Worm (Caenorhabditis elegans): Measurements from ENCODE around the gene sdc-1.

Gene sdc-1

ce11 chrX:16321327-16321726 lies 45.8 kb downstream of the sdc-1 start:
- peak; percentile 85 for TF ChIP-seq hlh-1 (tag; optimal IDR thresholded peaks at IDR 0.05)
- TF ChIP-seq ham-2 (GFP tag; optimal IDR thresholded peaks at IDR 0.05): no peak

ce11 chrX:16321864-16322263 lies 46.3 kb downstream of the sdc-1 start:
- TF ChIP-seq ces-1 (GFP tag; optimal IDR thresholded peaks at IDR 0.05) (peak; percentile 45), ceh-39 (tag; optimal IDR thresholded peaks at IDR 0.05) (no peak), lin-13 (tag; optimal IDR thresholded peaks at IDR 0.05) (no peak)

ce11 chrX:16324222-16324621 lies 48.7 kb downstream of the sdc-1 start:
- no peak for TF ChIP-seq cnd-1 (tag; optimal IDR thresholded peaks at IDR 0.05)
- TF ChIP-seq nhr-12 (tag; optimal IDR thresholded peaks at IDR 0.05): no peak

DNA sequence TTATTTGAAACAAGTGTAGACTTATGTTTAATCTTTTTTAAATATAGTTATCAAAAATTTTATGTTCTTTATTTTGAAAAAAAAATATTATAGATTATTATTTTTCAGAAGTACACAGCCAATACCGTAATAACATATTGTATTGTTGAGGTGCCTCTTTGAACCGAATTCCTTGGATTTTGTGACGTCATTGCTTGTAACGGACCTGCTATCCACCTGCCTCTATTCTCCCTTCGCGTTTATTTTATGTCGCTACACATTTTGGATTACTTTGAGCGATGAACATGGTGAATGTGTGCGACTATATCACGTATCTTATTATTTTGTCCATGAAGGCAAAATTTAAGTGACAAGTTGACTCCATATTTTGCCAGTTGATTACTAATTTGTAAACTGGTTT lies 51.7 kb downstream of the sdc-1 start:
- TF ChIP-seq mep-1 (tag; optimal IDR thresholded peaks at IDR 0.05) (no peak), tbx-8 (GFP tag; optimal IDR thresholded peaks at IDR 0.05) (no peak), zip-8 (tag; optimal IDR thresholded peaks at IDR 0.05) (peak; percentile 8)

ce11 chrX:16328328-16328727 lies 52.8 kb downstream of the sdc-1 start, which contains the start of gene C11G6.2:
TSS of gene C11G6.2 (plus strand) at chrX:16328628.
- no peak for TF ChIP-seq pha-4 (tag; optimal IDR thresholded peaks at IDR 0.05)
- TF ChIP-seq nhr-28 (tag; optimal IDR thresholded peaks at IDR 0.05): no peak
- no peak for TF ChIP-seq mls-2 (tag; optimal IDR thresholded peaks at IDR 0.05)
- TF ChIP-seq lin-32 (GFP tag; optimal IDR thresholded peaks at IDR 0.05): no peak
- TF ChIP-seq tbx-8 (GFP tag; optimal IDR thresholded peaks at IDR 0.05): no peak
- no peak for TF ChIP-seq ceh-39 (tag; optimal IDR thresholded peaks at IDR 0.05)
- TF ChIP-seq unc-39 (tag; optimal IDR thresholded peaks at IDR 0.05): no peak
- no peak for TF ChIP-seq zip-8 (tag; optimal IDR thresholded peaks at IDR 0.05)
- TF ChIP-seq hlh-1 (tag; optimal IDR thresholded peaks at IDR 0.05): no peak
- no peak for TF ChIP-seq M03D4.4 (tag; optimal IDR thresholded peaks at IDR 0.05)

DNA sequence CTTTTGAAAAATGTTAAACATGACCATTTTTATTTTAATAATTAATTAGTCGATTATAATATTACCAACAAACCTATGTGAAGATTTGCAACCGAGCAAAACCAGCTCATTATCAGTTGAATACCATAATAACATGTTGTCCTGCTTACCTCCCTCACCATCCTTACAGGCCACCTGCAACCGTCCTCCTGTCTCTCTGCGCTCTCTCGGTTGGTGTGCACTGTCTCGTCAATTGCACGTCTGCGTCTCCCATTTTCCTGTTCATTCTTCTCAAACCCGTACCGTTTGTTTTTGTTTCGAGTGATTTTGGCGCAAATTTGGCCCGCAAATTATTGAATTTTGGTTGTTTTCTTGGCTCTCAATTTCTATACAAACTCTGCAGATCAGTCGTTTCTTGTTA lies 55.9 kb downstream of the sdc-1 start:
- TF ChIP-seq elt-1 (tag; optimal IDR thresholded peaks at IDR 0.05; ENCODE audit: borderline replicate concordance, insufficient read depth) (no peak), nhr-237 (tag; optimal IDR thresholded peaks at IDR 0.05) (no peak), ceh-83 (GFP tag; optimal IDR thresholded peaks at IDR 0.05) (no peak), pha-4 (tag; optimal IDR thresholded peaks at IDR 0.05) (no peak), sem-2 (GFP tag; optimal IDR thresholded peaks at IDR 0.05) (no peak)

DNA sequence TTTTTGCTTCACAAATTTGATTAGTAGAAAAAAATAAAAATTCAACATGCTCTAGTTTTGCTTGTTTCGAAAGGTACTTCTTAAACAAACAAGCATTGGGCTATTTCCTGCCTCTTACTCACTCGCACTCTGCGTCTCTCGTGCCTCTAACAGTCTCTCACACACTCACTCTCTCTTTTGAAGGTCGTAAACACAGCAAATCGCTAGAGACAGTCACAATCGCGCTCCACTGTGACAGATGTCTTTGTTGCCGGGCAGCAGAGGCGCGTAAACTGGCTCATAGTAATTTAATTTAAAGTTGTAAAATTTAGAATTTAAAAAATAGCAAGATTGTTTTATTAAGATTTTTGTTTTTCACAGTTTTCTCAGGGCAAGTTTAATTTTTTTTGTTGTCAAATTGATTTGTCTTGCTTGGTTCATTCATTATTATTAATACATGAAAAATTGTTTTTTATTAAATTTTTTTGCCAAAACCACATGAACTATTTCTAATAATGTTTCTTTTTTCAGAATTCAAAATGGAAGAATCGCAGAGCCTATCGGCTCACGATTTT lies 56.4 kb downstream of the sdc-1 start, which contains the start of gene taf-3:
TSS of gene taf-3 (plus strand) at position 504 of the 554 bp plus-strand sequence.
- peak; percentile 56 for TF ChIP-seq ham-2 (GFP tag; optimal IDR thresholded peaks at IDR 0.05)
- TF ChIP-seq pha-4 (tag; optimal IDR thresholded peaks at IDR 0.05): peak; percentile 94
- TF ChIP-seq bed-3 (GFP tag; optimal IDR thresholded peaks at IDR 0.05): no peak
- peak; percentile 54 for TF ChIP-seq unc-62 (GFP tag; optimal IDR thresholded peaks at IDR 0.05)
- TF ChIP-seq ces-1 (GFP tag; optimal IDR thresholded peaks at IDR 0.05): peak; percentile 64
- no peak for TF ChIP-seq M03D4.4 (tag; optimal IDR thresholded peaks at IDR 0.05)
- peak; percentile 74 for TF ChIP-seq mep-1 (tag; optimal IDR thresholded peaks at IDR 0.05)
- TF ChIP-seq hlh-1 (tag; optimal IDR thresholded peaks at IDR 0.05): peak; percentile 71
- TF ChIP-seq nhr-2 (tag; optimal IDR thresholded peaks at IDR 0.05): peak; percentile 15
